Worm (Caenorhabditis elegans) whole organism, L1 larva: ENCODE measurements around the gene clec-37.

ENCODE experiments used
- C34B4.2 ChIP-seq: sonication (generic microtip); optimal IDR thresholded peaks from 2 replicates; lab custom pipeline; 2017; ENCODE audit warnings: mild to moderate bottlenecking, missing genetic modification characterization, missing compliant biosample characterization
- ama-1 ChIP-seq: fragments of 150-350 bp; optimal IDR thresholded peaks from 2 replicates; lab custom pipeline; 2014
- ceh-88 ChIP-seq: fragments of 200-800 bp; sonication (Bioruptor generic); IDR thresholded peaks from 2 replicates; pipeline ENCODE4 v1.3.6; 2022; ENCODE audit warnings: missing genetic modification characterization, missing compliant biosample characterization
- dpl-1 ChIP-seq, 3 experiments: fragments of 150-350 bp in 2 of 3; sonication (generic microtip) in 1 of 3; optimal IDR thresholded peaks; 2 replicates each; lab custom pipeline; 2014 to 2017; ENCODE audit warnings: missing biosample characterization in 3 of 3, missing genetic modification characterization in 3 of 3, missing genetic modification reagents in 3 of 3
- dsc-1 ChIP-seq: sonication (generic microtip); optimal IDR thresholded peaks from 2 replicates; lab custom pipeline; 2016; ENCODE audit warnings: mild to moderate bottlenecking, missing genetic modification characterization, missing compliant biosample characterization
- efl-1 ChIP-seq, 4 experiments: fragments of 150-350 bp; optimal IDR thresholded peaks in 3 of 4; peaks in 1 of 4; 1 replicate in 1 of 4; 2 replicates in 3 of 4; lab custom pipeline; 2014; ENCODE audit warnings: missing biosample characterization in 2 of 4, missing genetic modification characterization in 2 of 4, missing genetic modification reagents in 2 of 4
- efl-3 ChIP-seq: fragments of 200-800 bp; sonication (Bioruptor generic); optimal IDR thresholded peaks from 2 replicates; lab custom pipeline; 2018; ENCODE audit warnings: mild to moderate bottlenecking, missing genetic modification characterization, missing compliant biosample characterization
- elt-2 ChIP-seq: sonication (generic microtip); optimal IDR thresholded peaks from 2 replicates; lab custom pipeline; 2016; ENCODE audit warnings: missing genetic modification characterization, mild to moderate bottlenecking, inconsistent platforms, missing compliant biosample characterization, missing genetic modification reagents
- elt-3 ChIP-seq, 6 experiments: fragments of 150-350 bp in 1 of 6; sonication (generic microtip); optimal IDR thresholded peaks; 2 replicates each; lab custom pipeline; 2017 to 2018; ENCODE audit warnings: missing biosample characterization in 6 of 6, missing genetic modification characterization in 6 of 6, inconsistent platforms in 1 of 6
- fkh-8 ChIP-seq: sonication (generic microtip); optimal IDR thresholded peaks from 2 replicates; lab custom pipeline; 2016; ENCODE audit warnings: mild to moderate bottlenecking, missing genetic modification characterization, missing compliant biosample characterization
- hlh-4 ChIP-seq: sonication (generic microtip); optimal IDR thresholded peaks from 2 replicates; lab custom pipeline; 2016; ENCODE audit warnings: mild to moderate bottlenecking, missing genetic modification characterization, missing compliant biosample characterization
- hpl-2 ChIP-seq: fragments of 150-350 bp; optimal IDR thresholded peaks from 2 replicates; lab custom pipeline; 2014; ENCODE audit warnings: missing biosample characterization, missing genetic modification reagents, missing genetic modification characterization
- lin-14 ChIP-seq: fragments of 200-800 bp; sonication (Bioruptor generic); optimal IDR thresholded peaks from 2 replicates; lab custom pipeline; 2018; ENCODE audit warnings: mild to moderate bottlenecking, missing genetic modification characterization, moderate library complexity, missing compliant biosample characterization
- lin-35 ChIP-seq, 2 experiments: fragments of 150-350 bp; optimal IDR thresholded peaks; 2 replicates each; lab custom pipeline; 2014; ENCODE audit warnings: missing biosample characterization in 2 of 2, missing genetic modification characterization in 2 of 2, missing genetic modification reagents in 2 of 2
- lin-39 ChIP-seq: fragments of 150-350 bp; optimal IDR thresholded peaks from 2 replicates; lab custom pipeline; 2014; ENCODE audit warnings: missing biosample characterization, missing genetic modification reagents, missing genetic modification characterization
- lir-3 ChIP-seq: sonication (generic microtip); optimal IDR thresholded peaks from 2 replicates; lab custom pipeline; 2016; ENCODE audit warnings: mild to moderate bottlenecking, missing genetic modification characterization, moderate library complexity, missing compliant biosample characterization; ENCODE audit not compliant: poor library complexity
- mdl-1 ChIP-seq, 2 experiments: fragments of 150-350 bp; optimal IDR thresholded peaks; 2 replicates each; lab custom pipeline; 2014 to 2017; ENCODE audit warnings: missing biosample characterization in 2 of 2, missing genetic modification characterization in 2 of 2, inconsistent platforms in 1 of 2
- nhr-11 ChIP-seq: fragments of 150-350 bp; optimal IDR thresholded peaks from 2 replicates; lab custom pipeline; 2014; ENCODE audit warnings: missing biosample characterization, missing genetic modification characterization
- nhr-20 ChIP-seq: sonication (generic microtip); optimal IDR thresholded peaks from 2 replicates; lab custom pipeline; 2016; ENCODE audit warnings: mild to moderate bottlenecking, missing genetic modification characterization, missing compliant biosample characterization
- nhr-71 ChIP-seq: sonication (generic microtip); optimal IDR thresholded peaks from 2 replicates; lab custom pipeline; 2016; ENCODE audit warnings: mild to moderate bottlenecking, missing genetic modification characterization, moderate library complexity, missing compliant biosample characterization
- nhr-90 ChIP-seq: sonication (generic microtip); optimal IDR thresholded peaks from 2 replicates; lab custom pipeline; 2016; ENCODE audit warnings: mild to moderate bottlenecking, missing genetic modification characterization, missing compliant biosample characterization; ENCODE audit not compliant: poor library complexity
- rnt-1 ChIP-seq: sonication (generic microtip); optimal IDR thresholded peaks from 2 replicates; lab custom pipeline; 2016; ENCODE audit warnings: mild to moderate bottlenecking, missing genetic modification characterization, moderate library complexity, missing compliant biosample characterization
- snpc-4 ChIP-seq: fragments of 150-350 bp; optimal IDR thresholded peaks from 2 replicates; lab custom pipeline; 2014; ENCODE audit warnings: missing biosample characterization, missing genetic modification characterization
- sptf-1 ChIP-seq: fragments of 150-350 bp; optimal IDR thresholded peaks from 2 replicates; lab custom pipeline; 2014; ENCODE audit warnings: missing biosample characterization, missing genetic modification characterization
- tlp-1 ChIP-seq: fragments of 150-350 bp; optimal IDR thresholded peaks from 2 replicates; lab custom pipeline; 2014; ENCODE audit warnings: missing biosample characterization, missing genetic modification characterization
- xbp-1 ChIP-seq: sonication (generic microtip); optimal IDR thresholded peaks from 2 replicates; lab custom pipeline; 2016; ENCODE audit warnings: missing genetic modification characterization, missing compliant biosample characterization
- zip-4 ChIP-seq: fragments of 200-800 bp; sonication (Bioruptor generic); optimal IDR thresholded peaks from 2 replicates; lab custom pipeline; 2018; ENCODE audit warnings: mild to moderate bottlenecking, missing genetic modification characterization, moderate library complexity, missing compliant biosample characterization
- ztf-11 ChIP-seq, 2 experiments: sonication (generic microtip); optimal IDR thresholded peaks; 2 replicates each; lab custom pipeline; 2016 to 2017; ENCODE audit warnings: missing genetic modification characterization in 2 of 2, missing biosample characterization in 1 of 2, missing compliant biosample characterization in 1 of 2
- ztf-4 ChIP-seq: fragments of 150-350 bp; optimal IDR thresholded peaks from 2 replicates; lab custom pipeline; 2014; ENCODE audit warnings: missing biosample characterization, missing genetic modification characterization

Gene clec-37

DNA sequence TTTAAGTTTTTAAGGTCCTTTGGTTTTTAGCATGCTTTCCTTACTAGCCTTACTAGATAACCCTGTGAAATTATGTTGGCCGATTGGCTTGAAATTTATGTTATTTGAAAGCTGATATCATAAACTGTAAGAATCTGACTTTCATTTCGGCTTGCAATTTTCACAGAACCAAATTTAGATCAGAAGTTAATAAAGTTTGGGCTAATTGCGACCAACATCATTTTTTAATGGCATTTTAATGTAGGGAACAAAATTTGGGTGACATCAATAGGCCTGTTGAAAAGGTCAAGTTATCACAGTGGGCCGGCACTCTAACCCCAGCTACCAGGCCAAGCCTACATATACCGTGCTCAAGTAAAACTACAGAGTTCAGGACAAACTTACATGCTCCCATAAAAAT is 20.6 kb downstream of the clec-37 start:
- no peak for TF ChIP-seq hlh-4
- TF ChIP-seq efl-3, result no peak
- no peak for TF ChIP-seq ztf-11 (tag; optimal IDR thresholded peaks at IDR 0.05; lab: Kevin White, UChicago)
- TF ChIP-seq sptf-1 (tag; lab: Kevin White, UChicago), result no peak
- TF ChIP-seq snpc-4 (tag; lab: Kevin White, UChicago), result no peak
- TF ChIP-seq, all 84 proteins: peak for 0

DNA sequence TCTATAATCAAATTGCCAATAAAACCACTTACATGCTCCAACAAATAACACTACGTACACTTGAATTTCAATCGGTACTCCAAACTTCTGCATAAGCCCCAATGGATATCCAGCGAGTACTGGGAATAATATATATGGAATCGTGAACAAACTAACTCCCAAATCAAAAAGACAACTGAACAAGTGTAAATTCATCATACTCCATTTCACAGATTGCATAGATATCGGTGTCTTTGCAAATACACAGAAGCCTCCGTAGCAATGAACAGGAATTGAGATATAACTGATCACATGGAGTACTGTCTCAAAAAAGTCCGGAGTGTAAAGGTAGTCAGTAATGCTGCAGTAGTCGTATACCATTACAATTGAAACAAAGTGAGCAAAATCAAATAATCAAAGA is 22.5 kb downstream of the clec-37 start, which contains the start of gene srh-214:
srh-214 (minus strand) TSS at position 360 of the 400 bp plus-strand sequence.
- TF ChIP-seq efl-1 (optimal IDR thresholded peaks at IDR 0.05; lab: Kevin White, UChicago) (no peak), efl-1 (GFP tag; optimal IDR thresholded peaks at IDR 0.05 in 1 of 2; lab: Kevin White, UChicago) (peak in 1 of 2 experiments; percentile 65), ama-1 (no peak)

- no peak for TF ChIP-seq mdl-1 (tag; optimal IDR thresholded peaks at IDR 0.05; lab: Kevin White, UChicago)
- TF ChIP-seq nhr-11 (tag; lab: Kevin White, UChicago), result no peak
- TF ChIP-seq zip-4 (GFP tag; lab: Kevin White, UChicago), result no peak
- TF ChIP-seq ceh-88 (GFP tag; lab: Robert Waterston, UW), result no peak
- TF ChIP-seq snpc-4 (tag; lab: Kevin White, UChicago), result no peak
- no peak for TF ChIP-seq rnt-1 (tag; lab: Kevin White, UChicago)
- TF ChIP-seq ztf-4, result no peak
- no peak for TF ChIP-seq C34B4.2 (tag; lab: Kevin White, UChicago)
These were observed 24.4 kb downstream of the clec-37 start, which contains the start of gene srh-216 for ce11 chrV:16827485-16827884. Gene srh-216 (minus strand): TSS chrV:16827585.

DNA sequence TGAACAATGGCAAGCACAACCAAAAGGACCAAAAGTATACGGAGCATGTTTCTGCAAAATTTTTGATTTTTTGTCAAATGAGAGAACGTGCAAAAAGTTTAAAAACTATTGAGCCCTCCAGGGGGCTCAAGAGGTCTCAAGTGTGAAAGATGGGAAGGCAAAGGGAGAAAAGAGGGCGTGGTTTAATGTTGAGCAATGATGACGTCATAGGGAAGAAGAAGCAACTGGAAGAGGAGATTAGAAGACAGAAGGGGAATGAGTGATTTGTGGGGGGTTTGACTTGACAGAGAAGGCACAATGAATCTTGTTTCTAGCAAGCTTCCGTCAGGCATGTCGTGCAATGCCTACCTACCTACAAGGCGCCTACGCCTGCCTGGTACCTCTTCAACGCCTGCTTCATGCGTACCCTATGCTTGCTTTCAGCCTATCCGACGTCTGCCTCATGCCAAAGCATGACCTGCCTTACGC is 30.6 kb downstream of the clec-37 start, which contains the start of gene T20B3.14:
T20B3.14 (minus strand) TSS at position 51 of the 468 bp plus-strand sequence.
- no peak for TF ChIP-seq fkh-8 (tag; lab: Kevin White, UChicago)
- peak; percentile 22 for TF ChIP-seq lin-14 (GFP tag; lab: Kevin White, UChicago)

DNA sequence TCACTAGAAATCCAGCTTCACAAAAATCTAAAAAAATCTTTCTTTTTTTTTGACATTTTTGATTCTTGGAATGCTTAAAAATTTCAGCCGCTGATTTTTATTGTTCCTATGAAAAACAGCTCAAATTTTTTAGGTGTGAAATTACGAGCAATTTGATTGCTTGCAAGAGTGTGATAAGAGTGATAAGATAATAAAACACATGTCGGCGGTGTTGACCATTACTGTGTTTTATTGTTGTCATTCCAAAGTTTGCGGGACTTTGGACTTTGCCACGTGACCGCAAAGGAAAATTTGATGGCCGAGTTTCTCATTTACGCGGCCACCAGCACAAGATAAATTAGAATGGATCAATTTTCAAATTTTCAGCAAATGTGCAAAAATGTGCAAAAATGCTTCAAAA is 35.2 kb downstream of the clec-37 start:
- TF ChIP-seq mdl-1 (tag; optimal IDR thresholded peaks at IDR 0.05; lab: Kevin White, UChicago), result peak in 1 of 2 experiments; percentile 46
- TF ChIP-seq elt-2, result peak; percentile 94
- TF ChIP-seq nhr-71 (tag; lab: Kevin White, UChicago), result peak; percentile 27
- peak; percentile 21 for TF ChIP-seq lin-14 (GFP tag; lab: Kevin White, UChicago)
- TF ChIP-seq dsc-1, result no peak
- peak in 2 of 6 experiments; percentile 40 to 72 for TF ChIP-seq elt-3 (tag; optimal IDR thresholded peaks at IDR 0.05; lab: Kevin White, UChicago)
- TF ChIP-seq nhr-90 (tag; lab: Kevin White, UChicago), result peak; percentile 16
- peak in 1 of 2 experiments; percentile 48 for TF ChIP-seq lin-35 (GFP tag; optimal IDR thresholded peaks at IDR 0.05; lab: Kevin White, UChicago)
- peak; percentile 84 for TF ChIP-seq tlp-1 (tag; lab: Kevin White, UChicago)
- no peak for TF ChIP-seq lin-39 (tag; lab: Kevin White, UChicago)
- peak; percentile 32 for TF ChIP-seq nhr-20 (tag; lab: Kevin White, UChicago)
- peak in 1 of 3 experiments; percentile 18 for TF ChIP-seq dpl-1 (GFP tag; optimal IDR thresholded peaks at IDR 0.05; lab: Kevin White, UChicago)
- no peak for TF ChIP-seq zip-4 (GFP tag; lab: Kevin White, UChicago)
- TF ChIP-seq efl-1 (optimal IDR thresholded peaks at IDR 0.05; lab: Kevin White, UChicago), result no peak
- peak in 1 of 2 experiments; percentile 12 for TF ChIP-seq efl-1 (GFP tag; optimal IDR thresholded peaks at IDR 0.05 in 1 of 2; lab: Kevin White, UChicago)

DNA sequence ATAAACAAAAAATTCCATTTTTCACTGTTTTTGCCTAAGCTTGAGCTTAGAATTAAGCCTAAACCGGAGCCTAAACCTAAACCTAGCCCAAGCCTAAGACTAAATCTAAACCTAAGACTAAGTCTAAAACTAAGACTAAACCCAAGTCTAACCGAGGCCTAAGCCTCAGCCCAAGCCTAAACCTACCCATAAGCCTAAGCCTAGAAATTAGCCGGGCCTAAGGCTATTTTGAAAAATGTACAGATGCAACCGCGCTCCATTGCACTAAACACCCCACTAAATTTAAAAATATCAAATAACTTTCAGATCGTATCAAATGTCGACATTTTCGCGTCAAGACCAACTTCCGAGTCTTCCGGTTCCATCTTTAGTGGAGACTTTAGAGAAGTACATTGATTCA is 36.6 kb downstream of the clec-37 start, which contains the start of gene T20B3.1:
T20B3.1 (plus strand) TSS at position 301 of the 400 bp plus-strand sequence.
- TF ChIP-seq lin-39 (tag; lab: Kevin White, UChicago), result no peak
- no peak for TF ChIP-seq lin-35 (GFP tag; optimal IDR thresholded peaks at IDR 0.05; lab: Kevin White, UChicago)
- no peak for TF ChIP-seq xbp-1 (tag; lab: Kevin White, UChicago)
- no peak for TF ChIP-seq efl-1 (optimal IDR thresholded peaks at IDR 0.05; lab: Kevin White, UChicago)
- TF ChIP-seq efl-1 (GFP tag; optimal IDR thresholded peaks at IDR 0.05 in 1 of 2; lab: Kevin White, UChicago), result peak in 1 of 2 experiments; percentile 73
- TF ChIP-seq lir-3, result no peak
- TF ChIP-seq hpl-2, result no peak
